Worm (Caenorhabditis elegans) whole organism, late embryonic: Measurements from ENCODE around the gene pqn-35.

ENCODE experiments used
- ceh-14 ChIP-seq: sonication (generic microtip); optimal IDR thresholded peaks from 2 replicates; lab custom pipeline; 2016; ENCODE audit warnings: missing genotype, missing genetic modification characterization, missing compliant biosample characterization
- nhr-11 ChIP-seq: fragments of 150-350 bp; optimal IDR thresholded peaks from 2 replicates; lab custom pipeline; 2014; ENCODE audit warnings: missing biosample characterization, missing genetic modification characterization
- ttx-3 ChIP-seq: sonication (generic microtip); optimal IDR thresholded peaks from 2 replicates; lab custom pipeline; 2016; ENCODE audit warnings: missing genetic modification reagents, missing genetic modification characterization, missing compliant biosample characterization
- unc-42 ChIP-seq: sonication (generic microtip); optimal IDR thresholded peaks from 2 replicates; lab custom pipeline; 2016; ENCODE audit warnings: missing genotype, missing genetic modification characterization, missing compliant biosample characterization
- unc-86 ChIP-seq: sonication (generic microtip); optimal IDR thresholded peaks from 2 replicates; lab custom pipeline; 2016; ENCODE audit warnings: missing genetic modification characterization, missing compliant biosample characterization

DNA sequence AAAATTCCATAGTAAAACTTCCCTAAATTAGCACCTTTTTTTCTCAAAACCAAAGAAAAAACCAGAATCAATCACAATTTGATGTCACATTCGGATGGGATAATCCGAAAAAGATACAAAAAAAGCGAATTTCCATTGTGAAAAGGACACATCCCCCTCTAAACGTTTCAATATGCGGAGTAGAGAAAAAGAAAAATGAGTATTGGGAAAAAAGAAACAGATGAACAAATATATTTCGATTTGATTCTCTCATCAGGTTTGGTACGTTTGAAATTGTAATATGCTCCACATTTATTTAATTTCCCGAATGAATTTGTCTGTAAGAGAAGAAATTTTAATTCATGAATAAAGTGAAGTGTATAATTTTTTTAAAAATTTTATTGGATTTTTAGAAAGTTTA, 45.5 kb downstream of the pqn-35 start:
- TF ChIP-seq unc-42 (tag; lab: Kevin White, UChicago) (no peak), ceh-14 (no peak), nhr-11 (tag; lab: Kevin White, UChicago) (no peak), ttx-3 (no peak), unc-86 (tag; lab: Kevin White, UChicago) (no peak)
